Fruit fly (Drosophila melanogaster) whole organism, embryonic: Measurements from ENCODE around the gene CG7458.

ENCODE experiments used
- Aef1 ChIP-seq: fragments of 200-800 bp; sonication (Bioruptor generic); IDR thresholded peaks from 3 replicates; pipeline ENCODE4 v1.3.6; 2022; ENCODE audit warnings: missing biosample characterization, missing genetic modification characterization
- Atf6 ChIP-seq: fragments of 200-800 bp; sonication (Bioruptor generic); IDR thresholded peaks from 2 replicates; pipeline ENCODE4 v1.3.6; 2022; ENCODE audit warnings: missing biosample characterization, missing genetic modification characterization
- Bteb2 ChIP-seq: fragments of 200-800 bp; sonication (Bioruptor generic); optimal IDR thresholded peaks from 2 replicates; lab custom pipeline; 2016; ENCODE audit warnings: missing biosample characterization, missing genetic modification characterization
- CG11398 ChIP-seq: fragments of 200-800 bp; sonication (Bioruptor generic); optimal IDR thresholded peaks from 2 replicates; lab custom pipeline; 2016; ENCODE audit warnings: missing biosample characterization, missing genetic modification characterization
- CG12299 ChIP-seq: fragments of 200-800 bp; sonication (Bioruptor generic); optimal IDR thresholded peaks from 2 replicates; lab custom pipeline; 2018; ENCODE audit warnings: missing biosample characterization, mild to moderate bottlenecking, missing genetic modification characterization
- CG1233 ChIP-seq: fragments of 200-800 bp; sonication (Bioruptor generic); optimal IDR thresholded peaks from 4 replicates; lab custom pipeline; 2018; ENCODE audit warnings: missing biosample characterization, mild to moderate bottlenecking, missing genetic modification characterization
- CG12769 ChIP-seq: fragments of 200-800 bp; sonication (Bioruptor generic); optimal IDR thresholded peaks from 2 replicates; lab custom pipeline; 2019; ENCODE audit warnings: missing biosample characterization, mild to moderate bottlenecking, missing genetic modification characterization, moderate library complexity
- CG13624 ChIP-seq: fragments of 200-800 bp; sonication (Bioruptor generic); optimal IDR thresholded peaks from 2 replicates; lab custom pipeline; 2016; ENCODE audit warnings: missing biosample characterization, missing genetic modification characterization
- CG14710 ChIP-seq: fragments of 200-800 bp; sonication (Bioruptor generic); optimal IDR thresholded peaks from 3 replicates; lab custom pipeline; 2019; ENCODE audit warnings: missing biosample characterization, mild to moderate bottlenecking, missing genetic modification characterization, moderate library complexity
- CG1529 ChIP-seq: fragments of 200-800 bp; sonication (Bioruptor generic); optimal IDR thresholded peaks from 3 replicates; lab custom pipeline; 2018; ENCODE audit warnings: missing biosample characterization, missing genetic modification characterization
- CG15696 ChIP-seq: fragments of 200-800 bp; sonication (Bioruptor generic); optimal IDR thresholded peaks from 2 replicates; lab custom pipeline; 2019; ENCODE audit warnings: missing biosample characterization, mild to moderate bottlenecking, missing genetic modification characterization, moderate library complexity
- CG1603 ChIP-seq: fragments of 200-800 bp; sonication (Bioruptor generic); optimal IDR thresholded peaks from 2 replicates; lab custom pipeline; 2019; ENCODE audit warnings: missing biosample characterization, mild to moderate bottlenecking, missing genetic modification characterization, moderate library complexity
- CG17328 ChIP-seq: fragments of 200-800 bp; sonication (Bioruptor generic); IDR thresholded peaks from 2 replicates; pipeline ENCODE4 v1.3.6; 2022; ENCODE audit warnings: missing biosample characterization, missing genetic modification characterization
- CG18619 ChIP-seq: fragments of 200-800 bp; sonication (Bioruptor generic); optimal IDR thresholded peaks from 3 replicates; lab custom pipeline; 2017; ENCODE audit warnings: missing biosample characterization, mild to moderate bottlenecking, missing genetic modification characterization
- CG2202 ChIP-seq: fragments of 200-800 bp; sonication (Bioruptor generic); optimal IDR thresholded peaks from 2 replicates; lab custom pipeline; 2018; ENCODE audit warnings: missing biosample characterization, mild to moderate bottlenecking, missing genetic modification characterization
- CG3407 ChIP-seq: fragments of 200-800 bp; sonication (Bioruptor generic); optimal IDR thresholded peaks from 2 replicates; lab custom pipeline; 2018; ENCODE audit warnings: missing biosample characterization, mild to moderate bottlenecking, missing genetic modification characterization
- CG34376 ChIP-seq: fragments of 200-800 bp; sonication (Bioruptor generic); optimal IDR thresholded peaks from 2 replicates; lab custom pipeline; 2018; ENCODE audit warnings: missing biosample characterization, mild to moderate bottlenecking, missing genetic modification characterization
- CG43689 ChIP-seq: fragments of 200-800 bp; sonication (Bioruptor generic); IDR thresholded peaks from 2 replicates; pipeline ENCODE4 v1.3.6; 2022; ENCODE audit warnings: missing biosample characterization, missing genetic modification characterization
- CG4424 ChIP-seq: fragments of 200-800 bp; sonication (Bioruptor generic); optimal IDR thresholded peaks from 3 replicates; lab custom pipeline; 2016; ENCODE audit warnings: missing biosample characterization, missing genetic modification characterization
- CG6765 ChIP-seq: fragments of 200-800 bp; sonication (Bioruptor generic); optimal IDR thresholded peaks from 3 replicates; lab custom pipeline; 2017; ENCODE audit warnings: missing biosample characterization, mild to moderate bottlenecking, missing genetic modification characterization
- CG7786 ChIP-seq: fragments of 200-800 bp; sonication (Bioruptor generic); optimal IDR thresholded peaks from 2 replicates; lab custom pipeline; 2016; ENCODE audit warnings: missing biosample characterization, missing genetic modification characterization
- CG8478 ChIP-seq: fragments of >200 bp; optimal IDR thresholded peaks from 2 replicates; lab custom pipeline; 2018
- D19A ChIP-seq: fragments of 200-800 bp; optimal IDR thresholded peaks from 3 replicates; lab custom pipeline; 2019; ENCODE audit warnings: missing biosample characterization, mild to moderate bottlenecking, missing genetic modification characterization, moderate library complexity
- Dfd ChIP-seq, 2 experiments: fragments of >200 bp; optimal IDR thresholded peaks; 2 replicates each; lab custom pipeline; 2017; ENCODE audit warnings: missing biosample characterization in 2 of 2, missing genetic modification characterization in 2 of 2
- Dref ChIP-seq: fragments of 200-800 bp; sonication (Bioruptor generic); IDR thresholded peaks from 2 replicates; pipeline ENCODE4 v1.3.6; 2022; ENCODE audit warnings: missing biosample characterization, missing genetic modification characterization
- E2f2 ChIP-seq: fragments of 200-800 bp; sonication (Bioruptor generic); IDR thresholded peaks from 2 replicates; pipeline ENCODE4 v1.3.6; 2022; ENCODE audit warnings: missing biosample characterization, missing genetic modification characterization
- Eip74EF ChIP-seq, 2 experiments: fragments of 200-800 bp in 1 of 2; fragments of >200 bp in 1 of 2; sonication (Bioruptor generic) in 1 of 2; optimal IDR thresholded peaks; 2 replicates each; lab custom pipeline; 2017 to 2019; ENCODE audit warnings: missing biosample characterization in 2 of 2, missing genetic modification characterization in 2 of 2, mild to moderate bottlenecking in 1 of 2, moderate library complexity in 1 of 2
- Fer1 ChIP-seq: fragments of 200-800 bp; sonication (Bioruptor generic); optimal IDR thresholded peaks from 2 replicates; lab custom pipeline; 2017; ENCODE audit warnings: missing biosample characterization, mild to moderate bottlenecking, missing genetic modification characterization
- Kr ChIP-seq: fragments of 200-800 bp; sonication (Bioruptor generic); optimal IDR thresholded peaks from 2 replicates; lab custom pipeline; 2017; ENCODE audit warnings: missing biosample characterization, mild to moderate bottlenecking, missing genetic modification characterization
- Lhr ChIP-seq: fragments of 200-800 bp; sonication (Bioruptor generic); optimal IDR thresholded peaks from 3 replicates; lab custom pipeline; 2017; ENCODE audit warnings: mild to moderate bottlenecking, missing biosample characterization, missing genetic modification reagents, missing genetic modification characterization
- NC2α ChIP-seq: fragments of 200-800 bp; sonication (Bioruptor generic); optimal IDR thresholded peaks from 2 replicates; lab custom pipeline; 2016; ENCODE audit warnings: missing biosample characterization, missing genetic modification characterization
- Optix ChIP-seq: fragments of 200-800 bp; sonication (Bioruptor generic); IDR thresholded peaks from 3 replicates; pipeline ENCODE4 v1.3.6; 2022; ENCODE audit warnings: missing biosample characterization, missing genetic modification characterization
- Sry-β ChIP-seq: fragments of 200-800 bp; sonication (Bioruptor generic); optimal IDR thresholded peaks from 2 replicates; lab custom pipeline; 2018; ENCODE audit warnings: missing biosample characterization, mild to moderate bottlenecking, missing genetic modification characterization, moderate library complexity
- Stat92E ChIP-seq, 3 experiments: fragments of >200 bp in 2 of 3; fragments of 200-800 bp in 1 of 3; sonication (Bioruptor generic) in 1 of 3; optimal IDR thresholded peaks; 2 replicates each; lab custom pipeline; 2017 to 2019; ENCODE audit warnings: missing biosample characterization in 3 of 3, missing genetic modification characterization in 3 of 3, mild to moderate bottlenecking in 1 of 3, moderate library complexity in 1 of 3
- abd-A ChIP-seq: fragments of 200-800 bp; sonication (Bioruptor generic); optimal IDR thresholded peaks from 3 replicates; lab custom pipeline; 2019; ENCODE audit warnings: missing biosample characterization, mild to moderate bottlenecking, missing genetic modification characterization, moderate library complexity
- ato ChIP-seq: fragments of 200-800 bp; sonication (Bioruptor generic); IDR thresholded peaks from 2 replicates; pipeline ENCODE4 v1.3.6; 2022; ENCODE audit warnings: missing biosample characterization, missing genetic modification characterization; ENCODE audit not compliant: partially characterized antibody
- bbx ChIP-seq: fragments of 200-800 bp; sonication (Bioruptor generic); IDR thresholded peaks from 2 replicates; pipeline ENCODE4 v1.3.6; 2022; ENCODE audit warnings: missing biosample characterization, missing genetic modification characterization; ENCODE audit not compliant: partially characterized antibody
- croc ChIP-seq: fragments of 200-800 bp; sonication (Bioruptor generic); conservative IDR thresholded peaks from 3 replicates; pipeline ENCODE4 v1.3.6; 2022; ENCODE audit warnings: missing biosample characterization, missing genetic modification characterization
- crp ChIP-seq, 2 experiments: fragments of 200-800 bp; sonication (Bioruptor generic); optimal IDR thresholded peaks; 2 replicates in 1 of 2; 3 replicates in 1 of 2; lab custom pipeline; 2017; ENCODE audit warnings: missing biosample characterization in 2 of 2, missing genetic modification characterization in 2 of 2, mild to moderate bottlenecking in 1 of 2, moderate library complexity in 1 of 2
- esg ChIP-seq: fragments of 200-800 bp; sonication (Bioruptor generic); conservative IDR thresholded peaks from 2 replicates; pipeline ENCODE4 v1.3.6; 2022; ENCODE audit warnings: missing biosample characterization, missing genetic modification characterization
- klu ChIP-seq: fragments of 200-800 bp; sonication (Bioruptor generic); IDR thresholded peaks from 2 replicates; pipeline ENCODE4 v1.3.6; 2022; ENCODE audit warnings: missing biosample characterization, missing genetic modification characterization
- kni ChIP-seq: fragments of 200-800 bp; sonication (Bioruptor generic); optimal IDR thresholded peaks from 3 replicates; lab custom pipeline; 2017; ENCODE audit warnings: mild to moderate bottlenecking, missing biosample characterization, missing genetic modification reagents, missing genetic modification characterization
- nmo ChIP-seq: fragments of 200-800 bp; sonication (Bioruptor generic); optimal IDR thresholded peaks from 2 replicates; lab custom pipeline; 2018; ENCODE audit warnings: missing biosample characterization, mild to moderate bottlenecking, missing genetic modification characterization, moderate library complexity
- pb ChIP-seq: fragments of 200-800 bp; sonication (Bioruptor generic); optimal IDR thresholded peaks from 3 replicates; lab custom pipeline; 2016; ENCODE audit warnings: missing biosample characterization, missing genetic modification characterization
- prd ChIP-seq, 3 experiments: fragments of >200 bp in 2 of 3; fragments of 200-800 bp in 1 of 3; sonication (Bioruptor generic) in 1 of 3; optimal IDR thresholded peaks in 2 of 3; IDR thresholded peaks in 1 of 3; 2 replicates in 2 of 3; 3 replicates in 1 of 3; pipeline versions ENCODE4 v1.3.6 to Lab custom; 2017 to 2022; ENCODE audit warnings: missing biosample characterization in 1 of 3, missing genetic modification characterization in 1 of 3
- pum ChIP-seq: fragments of 200-800 bp; sonication (Bioruptor generic); optimal IDR thresholded peaks from 2 replicates; lab custom pipeline; 2016; ENCODE audit warnings: missing biosample characterization, missing genetic modification characterization
- sim ChIP-seq: fragments of 200-800 bp; sonication (Bioruptor generic); IDR thresholded peaks from 2 replicates; pipeline ENCODE4 v1.3.6; 2022; ENCODE audit warnings: missing biosample characterization, missing genetic modification characterization
- slp2 ChIP-seq: fragments of 200-800 bp; sonication (Bioruptor generic); optimal IDR thresholded peaks from 2 replicates; lab custom pipeline; 2016; ENCODE audit warnings: missing biosample characterization, missing genetic modification characterization
- ssp ChIP-seq: fragments of 200-800 bp; sonication (Bioruptor generic); IDR thresholded peaks from 2 replicates; pipeline ENCODE4 v1.3.6; 2022; ENCODE audit warnings: missing biosample characterization, missing genetic modification characterization
- stwl ChIP-seq: fragments of 200-800 bp; sonication (Bioruptor generic); optimal IDR thresholded peaks from 3 replicates; lab custom pipeline; 2018; ENCODE audit warnings: missing biosample characterization, mild to moderate bottlenecking, missing genetic modification characterization, moderate library complexity

The CG7458 gene

DNA sequence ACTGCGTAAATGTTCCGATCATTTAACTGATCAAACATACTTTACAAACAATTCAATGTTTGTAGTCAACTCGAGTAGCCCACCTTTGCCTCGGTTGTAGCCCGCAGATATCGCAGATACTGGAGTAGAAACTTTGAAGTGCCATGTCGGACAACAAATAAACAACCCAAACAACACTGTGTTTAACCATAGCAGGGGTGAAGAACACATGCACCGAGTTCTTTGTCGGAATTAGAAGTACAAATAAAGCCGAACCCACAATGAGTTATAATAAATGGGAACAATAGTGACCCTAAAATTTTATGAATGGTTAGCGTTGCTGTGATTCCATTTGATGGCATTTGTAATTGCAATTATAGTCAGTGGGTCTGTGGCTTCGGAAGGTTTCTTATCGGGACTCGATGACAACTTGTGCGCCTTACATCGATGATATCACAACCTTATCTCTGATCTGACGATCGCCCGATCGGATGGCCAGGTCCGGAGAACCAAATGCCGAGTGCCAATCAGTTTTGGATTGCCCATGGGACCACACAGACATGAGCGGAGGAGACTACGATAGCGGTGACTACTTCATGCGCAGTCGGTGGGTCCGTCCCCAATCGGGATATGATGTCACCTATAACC lies 7.1 kb downstream of the CG7458 start, which contains the start of gene Chs2 (continued):
- TF ChIP-seq Lhr (GFP tag; lab: Kevin White, UChicago) = no peak
- no peak for TF ChIP-seq crp (GFP tag; optimal IDR thresholded peaks at IDR 0.05; lab: Kevin White, UChicago)
- no peak for TF ChIP-seq Aef1 (GFP tag; lab: Robert Waterston, UW)
- TF ChIP-seq CG1603 (tag; lab: Kevin White, UChicago) = peak; percentile 74
- TF ChIP-seq bbx (GFP tag; lab: Robert Waterston, UW) = no peak
- no peak for TF ChIP-seq prd (optimal IDR thresholded peaks at IDR 0.05; lab: Kevin White, UChicago)
- no peak for TF ChIP-seq prd (GFP tag; IDR thresholded peaks at IDR 0.05; lab: Robert Waterston, UW)
- TF ChIP-seq Bteb2 = no peak
- peak; percentile 59 for TF ChIP-seq CG14710 (tag; lab: Kevin White, UChicago)
- TF ChIP-seq pum (GFP tag; lab: Kevin White, UChicago) = no peak
- TF ChIP-seq Eip74EF (GFP tag; optimal IDR thresholded peaks at IDR 0.05; lab: Kevin White, UChicago) = no peak
- no peak for TF ChIP-seq CG17328
- no peak for TF ChIP-seq Stat92E (GFP tag; optimal IDR thresholded peaks at IDR 0.05; lab: Kevin White, UChicago)
- no peak for TF ChIP-seq NC2α (GFP tag; lab: Kevin White, UChicago)
- no peak for TF ChIP-seq CG7786 (GFP tag; lab: Kevin White, UChicago)
- peak; percentile 13 for TF ChIP-seq nmo (GFP tag; lab: Kevin White, UChicago)
- peak; percentile 28 for TF ChIP-seq Sry-β (GFP tag; lab: Kevin White, UChicago)
- TF ChIP-seq Optix (GFP tag; lab: Robert Waterston, UW) = no peak
- TF ChIP-seq sim (GFP tag; lab: Robert Waterston, UW) = no peak
- TF ChIP-seq Fer1 (GFP tag; lab: Kevin White, UChicago) = no peak
- TF ChIP-seq CG43689 (GFP tag; lab: Robert Waterston, UW) = no peak
- TF ChIP-seq CG18619 (GFP tag; lab: Kevin White, UChicago) = peak; percentile 14
- peak; percentile 26 for TF ChIP-seq CG1233 (GFP tag; lab: Kevin White, UChicago)
- no peak for TF ChIP-seq klu (GFP tag; lab: Robert Waterston, UW)
- no peak for TF ChIP-seq Atf6 (GFP tag; lab: Robert Waterston, UW)
- no peak for TF ChIP-seq ato (GFP tag; lab: Robert Waterston, UW)
- TF ChIP-seq kni = peak; percentile 69
- TF ChIP-seq Dfd (GFP tag; optimal IDR thresholded peaks at IDR 0.05; lab: Kevin White, UChicago) = no peak
- no peak for TF ChIP-seq pb
- no peak for TF ChIP-seq CG12299
- no peak for TF ChIP-seq abd-A (tag; lab: Kevin White, UChicago)
- TF ChIP-seq CG8478 (lab: Kevin White, UChicago) = no peak
- no peak for TF ChIP-seq slp2 (GFP tag; lab: Kevin White, UChicago)
- no peak for TF ChIP-seq CG1529 (GFP tag; lab: Kevin White, UChicago)
- no peak for TF ChIP-seq E2f2 (GFP tag; lab: Robert Waterston, UW)
- TF ChIP-seq CG3407 = peak; percentile 48
- no peak for TF ChIP-seq esg (GFP tag; lab: Robert Waterston, UW)
- peak; percentile 79 for TF ChIP-seq CG2202 (tag; lab: Kevin White, UChicago)
- no peak for TF ChIP-seq CG6765
- TF ChIP-seq CG11398 (GFP tag; lab: Kevin White, UChicago) = peak; percentile 11
- TF ChIP-seq Dref (GFP tag; lab: Robert Waterston, UW) = no peak
- no peak for TF ChIP-seq croc (GFP tag; lab: Robert Waterston, UW)
- TF ChIP-seq CG12769 (tag; lab: Kevin White, UChicago) = no peak
- TF ChIP-seq CG13624 (GFP tag; lab: Kevin White, UChicago) = no peak
- peak; percentile 21 for TF ChIP-seq stwl
- peak; percentile 31 for TF ChIP-seq D19A (tag; lab: Kevin White, UChicago)
- TF ChIP-seq CG15696 (tag; lab: Kevin White, UChicago) = peak; percentile 86
- TF ChIP-seq Kr (GFP tag; lab: Kevin White, UChicago) = peak; percentile 92
- TF ChIP-seq CG4424 (GFP tag; lab: Kevin White, UChicago) = no peak
- TF ChIP-seq ssp (GFP tag; lab: Robert Waterston, UW) = no peak
- no peak for TF ChIP-seq CG34376
